Fruit fly (Drosophila melanogaster): Measurements from ENCODE around the gene CG7376.

- TF ChIP-seq CG7045 (GFP tag; optimal IDR thresholded peaks at IDR 0.05) (no peak), kay (GFP tag; ENCODE audit: borderline replicate concordance) (no peak), ovo (GFP tag; optimal IDR thresholded peaks at IDR 0.05) (no peak), bab1 (GFP tag; optimal IDR thresholded peaks at IDR 0.05) (no peak), cic (GFP tag; optimal IDR thresholded peaks at IDR 0.05) (no peak), toe (GFP tag; optimal IDR thresholded peaks at IDR 0.05) (no peak), Hr96 (GFP tag; optimal IDR thresholded peaks at IDR 0.05) (no peak), cnc (optimal IDR thresholded peaks at IDR 0.05) (no peak), CG33017 (tag; optimal IDR thresholded peaks at IDR 0.05) (no peak), Clk (GFP tag; optimal IDR thresholded peaks at IDR 0.05) (no peak), Mnt (GFP tag; optimal IDR thresholded peaks at IDR 0.05) (no peak), CG14711 (tag; optimal IDR thresholded peaks at IDR 0.05) (no peak), CG12768 (GFP tag; optimal IDR thresholded peaks at IDR 0.05) (no peak), CG11617 (GFP tag; optimal IDR thresholded peaks at IDR 0.05) (no peak)
Observed at dm6 chr3L:6158530-6158929, 15.5 kb upstream of the CG7376 start, which contains the start of gene Cpr65Ay.

Data from whole organism, adult.